Fruit fly (Drosophila melanogaster) whole organism, embryonic: Measurements from ENCODE around the gene CG42824.

Experiments used
- BtbVII ChIP-seq: fragments of 200-800 bp; sonication (Bioruptor generic); optimal IDR thresholded peaks from 3 replicates; lab custom pipeline; 2017; ENCODE audit warnings: missing biosample characterization, mild to moderate bottlenecking, missing genetic modification characterization
- CG10979 ChIP-seq: fragments of 200-800 bp; sonication (Bioruptor generic); optimal IDR thresholded peaks from 2 replicates; lab custom pipeline; 2018; ENCODE audit warnings: missing biosample characterization, mild to moderate bottlenecking, missing genetic modification characterization, moderate library complexity
- CG11398 ChIP-seq: fragments of 200-800 bp; sonication (Bioruptor generic); optimal IDR thresholded peaks from 2 replicates; lab custom pipeline; 2016; ENCODE audit warnings: missing biosample characterization, missing genetic modification characterization
- CG11560 ChIP-seq: fragments of 200-800 bp; sonication (Bioruptor generic); IDR thresholded peaks from 3 replicates; pipeline ENCODE4 v1.3.6; 2022; ENCODE audit warnings: missing biosample characterization, missing genetic modification characterization
- CG12942 ChIP-seq: fragments of 200-800 bp; sonication (Bioruptor generic); optimal IDR thresholded peaks from 3 replicates; lab custom pipeline; 2016; ENCODE audit warnings: missing biosample characterization, missing genetic modification characterization
- CG13296 ChIP-seq: fragments of 200-800 bp; sonication (Bioruptor generic); optimal IDR thresholded peaks from 3 replicates; lab custom pipeline; 2018; ENCODE audit warnings: missing biosample characterization, mild to moderate bottlenecking, missing genetic modification characterization
- CG13424 ChIP-seq: fragments of 200-800 bp; sonication (Bioruptor generic); optimal IDR thresholded peaks from 2 replicates; lab custom pipeline; 2019; ENCODE audit warnings: missing biosample characterization, mild to moderate bottlenecking, missing genetic modification characterization, moderate library complexity
- CG17385 ChIP-seq: fragments of 200-800 bp; sonication (Bioruptor generic); optimal IDR thresholded peaks from 3 replicates; lab custom pipeline; 2018; ENCODE audit warnings: missing biosample characterization, mild to moderate bottlenecking, missing genetic modification characterization
- CG17612 ChIP-seq: fragments of 200-800 bp; sonication (Bioruptor generic); IDR thresholded peaks from 2 replicates; pipeline ENCODE4 v1.3.6; 2022; ENCODE audit warnings: missing biosample characterization, missing genetic modification characterization
- CG18011 ChIP-seq: fragments of 200-800 bp; sonication (Bioruptor generic); optimal IDR thresholded peaks from 2 replicates; lab custom pipeline; 2017; ENCODE audit warnings: missing biosample characterization, missing genetic modification characterization, mild to moderate bottlenecking, moderate library complexity, missing genotype
- CG18476 ChIP-seq: fragments of 200-800 bp; sonication (Bioruptor generic); optimal IDR thresholded peaks from 2 replicates; lab custom pipeline; 2016; ENCODE audit warnings: missing biosample characterization, mild to moderate bottlenecking, missing genetic modification characterization
- CG2202 ChIP-seq: fragments of 200-800 bp; sonication (Bioruptor generic); optimal IDR thresholded peaks from 2 replicates; lab custom pipeline; 2018; ENCODE audit warnings: missing biosample characterization, mild to moderate bottlenecking, missing genetic modification characterization
- CG30403 ChIP-seq: fragments of 200-800 bp; sonication (Bioruptor generic); optimal IDR thresholded peaks from 3 replicates; lab custom pipeline; 2016; ENCODE audit warnings: missing biosample characterization, missing genetic modification characterization
- CG31388 ChIP-seq: fragments of 200-800 bp; sonication (Bioruptor generic); optimal IDR thresholded peaks from 2 replicates; lab custom pipeline; 2016; ENCODE audit warnings: missing biosample characterization, missing genetic modification characterization
- CG4282 ChIP-seq: fragments of 200-800 bp; sonication (Bioruptor generic); optimal IDR thresholded peaks from 2 replicates; lab custom pipeline; 2016; ENCODE audit warnings: missing biosample characterization, missing genetic modification characterization
- CG6654 ChIP-seq: fragments of 200-800 bp; sonication (Bioruptor generic); optimal IDR thresholded peaks from 2 replicates; lab custom pipeline; 2017; ENCODE audit warnings: missing biosample characterization, mild to moderate bottlenecking, missing genetic modification characterization
- CG9437 ChIP-seq: fragments of 200-800 bp; sonication (Bioruptor generic); optimal IDR thresholded peaks from 2 replicates; lab custom pipeline; 2018; ENCODE audit warnings: missing biosample characterization, mild to moderate bottlenecking, missing genetic modification characterization
- CG9876 ChIP-seq: fragments of 200-800 bp; sonication (Bioruptor generic); optimal IDR thresholded peaks from 2 replicates; lab custom pipeline; 2016; ENCODE audit warnings: missing biosample characterization, missing genetic modification characterization
- CHES-1-like ChIP-seq: fragments of 200-800 bp; sonication (Bioruptor generic); optimal IDR thresholded peaks from 2 replicates; lab custom pipeline; 2016; ENCODE audit warnings: missing biosample characterization, missing genetic modification characterization
- CkIIα-i1 ChIP-seq: fragments of 200-800 bp; sonication (Bioruptor generic); IDR thresholded peaks from 2 replicates; pipeline ENCODE4 v1.3.6; 2022; ENCODE audit warnings: missing biosample characterization, missing genetic modification characterization
- CoRest ChIP-seq: fragments of 200-800 bp; sonication (Bioruptor generic); optimal IDR thresholded peaks from 3 replicates; lab custom pipeline; 2018; ENCODE audit warnings: missing biosample characterization, mild to moderate bottlenecking, missing genetic modification characterization, moderate library complexity
- Dek ChIP-seq: fragments of 200-800 bp; sonication (Bioruptor generic); optimal IDR thresholded peaks from 3 replicates; lab custom pipeline; 2019; ENCODE audit warnings: missing biosample characterization, mild to moderate bottlenecking, missing genetic modification characterization, moderate library complexity
- Dip3 ChIP-seq: fragments of 200-800 bp; sonication (Bioruptor generic); optimal IDR thresholded peaks from 3 replicates; lab custom pipeline; 2016; ENCODE audit warnings: missing biosample characterization, missing genetic modification characterization
- E2f2 ChIP-seq: fragments of 200-800 bp; sonication (Bioruptor generic); IDR thresholded peaks from 2 replicates; pipeline ENCODE4 v1.3.6; 2022; ENCODE audit warnings: missing biosample characterization, missing genetic modification characterization
- H15 ChIP-seq: fragments of 200-800 bp; sonication (Bioruptor generic); IDR thresholded peaks from 3 replicates; pipeline ENCODE4 v1.3.6; 2022; ENCODE audit warnings: missing biosample characterization, missing genetic modification characterization
- HHEX ChIP-seq: fragments of 200-800 bp; sonication (Bioruptor generic); optimal IDR thresholded peaks from 3 replicates; lab custom pipeline; 2017; ENCODE audit warnings: missing biosample characterization, mild to moderate bottlenecking, missing genetic modification characterization, missing genetic modification reagents
- HLH54F ChIP-seq: fragments of 200-800 bp; sonication (Bioruptor generic); optimal IDR thresholded peaks from 3 replicates; lab custom pipeline; 2016; ENCODE audit warnings: missing biosample characterization, missing genetic modification characterization
- Hmr ChIP-seq: fragments of 200-800 bp; sonication (Bioruptor generic); optimal IDR thresholded peaks from 3 replicates; lab custom pipeline; 2017; ENCODE audit warnings: mild to moderate bottlenecking, missing biosample characterization, missing genetic modification reagents, missing genetic modification characterization
- Rx ChIP-seq: fragments of 200-800 bp; sonication (Bioruptor generic); IDR thresholded peaks from 2 replicates; pipeline ENCODE4 v1.3.6; 2022; ENCODE audit warnings: missing biosample characterization, missing genetic modification characterization
- Sin3A ChIP-seq: fragments of >200 bp; optimal IDR thresholded peaks from 2 replicates; lab custom pipeline; 2018
- ac ChIP-seq: fragments of 200-800 bp; sonication (Bioruptor generic); optimal IDR thresholded peaks from 3 replicates; lab custom pipeline; 2017; ENCODE audit warnings: missing biosample characterization, mild to moderate bottlenecking, missing genetic modification characterization
- bcd ChIP-seq: fragments of 200-800 bp; sonication (Bioruptor generic); optimal IDR thresholded peaks from 2 replicates; lab custom pipeline; 2017; ENCODE audit warnings: missing biosample characterization, mild to moderate bottlenecking, missing genetic modification characterization
- bsh ChIP-seq, 2 experiments: fragments of 200-800 bp; sonication (Bioruptor generic); optimal IDR thresholded peaks; 2 replicates each; lab custom pipeline; 2017 to 2018; ENCODE audit warnings: mild to moderate bottlenecking in 2 of 2, missing biosample characterization in 2 of 2, missing genetic modification characterization in 2 of 2, moderate library complexity in 1 of 2
- corto ChIP-seq: fragments of 200-800 bp; sonication (Bioruptor generic); optimal IDR thresholded peaks from 2 replicates; lab custom pipeline; 2016; ENCODE audit warnings: missing biosample characterization, mild to moderate bottlenecking, missing genetic modification characterization, moderate library complexity
- crc ChIP-seq: fragments of 200-800 bp; sonication (Bioruptor generic); optimal IDR thresholded peaks from 2 replicates; lab custom pipeline; 2016; ENCODE audit warnings: missing biosample characterization, missing genetic modification characterization
- crp ChIP-seq, 2 experiments: fragments of 200-800 bp; sonication (Bioruptor generic); optimal IDR thresholded peaks; 2 replicates in 1 of 2; 3 replicates in 1 of 2; lab custom pipeline; 2017; ENCODE audit warnings: missing biosample characterization in 2 of 2, missing genetic modification characterization in 2 of 2, mild to moderate bottlenecking in 1 of 2, moderate library complexity in 1 of 2
- cwo ChIP-seq: fragments of 200-800 bp; sonication (Bioruptor generic); optimal IDR thresholded peaks from 3 replicates; lab custom pipeline; 2017; ENCODE audit warnings: missing biosample characterization, missing genetic modification characterization, mild to moderate bottlenecking, moderate library complexity, missing genetic modification reagents
- dm ChIP-seq: fragments of 200-800 bp; sonication (Bioruptor generic); optimal IDR thresholded peaks from 3 replicates; lab custom pipeline; 2016; ENCODE audit warnings: missing biosample characterization, missing genetic modification characterization
- dmrt99B ChIP-seq: fragments of 200-800 bp; sonication (Bioruptor generic); optimal IDR thresholded peaks from 2 replicates; lab custom pipeline; 2018; ENCODE audit warnings: missing biosample characterization, mild to moderate bottlenecking, missing genetic modification characterization, moderate library complexity
- inv ChIP-seq: fragments of 200-800 bp; sonication (Bioruptor generic); IDR thresholded peaks from 2 replicates; pipeline ENCODE4 v1.3.6; 2022; ENCODE audit warnings: missing biosample characterization, missing genetic modification characterization; ENCODE audit not compliant: partially characterized antibody
- jing ChIP-seq: fragments of 200-800 bp; sonication (Bioruptor generic); optimal IDR thresholded peaks from 2 replicates; lab custom pipeline; 2018; ENCODE audit warnings: missing biosample characterization, mild to moderate bottlenecking, missing genetic modification characterization
- lola ChIP-seq, 3 experiments: fragments of >200 bp in 2 of 3; fragments of 200-800 bp in 1 of 3; sonication (Bioruptor generic) in 1 of 3; optimal IDR thresholded peaks; 2 replicates each; lab custom pipeline; 2017 to 2019; ENCODE audit warnings: missing biosample characterization in 3 of 3, missing genetic modification characterization in 3 of 3, mild to moderate bottlenecking in 1 of 3, moderate library complexity in 1 of 3
- mld ChIP-seq: fragments of 200-800 bp; sonication (Bioruptor generic); IDR thresholded peaks from 3 replicates; pipeline ENCODE4 v1.3.6; 2022; ENCODE audit warnings: missing biosample characterization, missing genetic modification characterization; ENCODE audit not compliant: partially characterized antibody
- p53 ChIP-seq: fragments of 200-800 bp; sonication (Bioruptor generic); optimal IDR thresholded peaks from 2 replicates; lab custom pipeline; 2016; ENCODE audit warnings: missing biosample characterization, missing genetic modification characterization
- rib ChIP-seq: fragments of 200-800 bp; sonication (Bioruptor generic); IDR thresholded peaks from 2 replicates; pipeline ENCODE4 v1.3.6; 2022; ENCODE audit warnings: missing biosample characterization, missing genetic modification characterization
- run ChIP-seq: fragments of 200-800 bp; sonication (Bioruptor generic); optimal IDR thresholded peaks from 3 replicates; lab custom pipeline; 2018; ENCODE audit warnings: missing biosample characterization, mild to moderate bottlenecking, missing genetic modification characterization
- tio ChIP-seq: fragments of 200-800 bp; sonication (Bioruptor generic); optimal IDR thresholded peaks from 2 replicates; lab custom pipeline; 2017; ENCODE audit warnings: missing biosample characterization, missing genetic modification characterization, inconsistent platforms
- trh ChIP-seq: fragments of 200-800 bp; sonication (Bioruptor generic); optimal IDR thresholded peaks from 2 replicates; lab custom pipeline; 2016; ENCODE audit warnings: missing biosample characterization, missing genetic modification characterization
- wor ChIP-seq: fragments of 200-800 bp; sonication (Bioruptor generic); IDR thresholded peaks from 2 replicates; pipeline ENCODE4 v1.3.6; 2022; ENCODE audit warnings: missing biosample characterization, missing genetic modification characterization
- zen ChIP-seq: fragments of 200-800 bp; sonication (Bioruptor generic); optimal IDR thresholded peaks from 3 replicates; lab custom pipeline; 2018; ENCODE audit warnings: missing biosample characterization, mild to moderate bottlenecking, missing genetic modification characterization, moderate library complexity

The CG42824 gene

dm6 chr3R:17401289-17401752, 5.0 kb downstream of the CG42824 start (continued):
- peak; percentile 21 for TF ChIP-seq dm (GFP tag; lab: Kevin White, UChicago)
- TF ChIP-seq E2f2 (GFP tag; lab: Robert Waterston, UW), result peak; percentile 68
- peak; percentile 52 for TF ChIP-seq CG9876 (GFP tag; lab: Kevin White, UChicago)
- TF ChIP-seq CG4282 (GFP tag; lab: Kevin White, UChicago), result peak; percentile 46
- peak; percentile 71 for TF ChIP-seq Hmr (GFP tag; lab: Kevin White, UChicago)
- TF ChIP-seq HLH54F (GFP tag; lab: Kevin White, UChicago), result peak; percentile 60
- peak; percentile 38 for TF ChIP-seq zen
- TF ChIP-seq CG17385 (GFP tag; lab: Kevin White, UChicago), result peak; percentile 60
- peak; percentile 67 for TF ChIP-seq CHES-1-like
- TF ChIP-seq lola (GFP tag; optimal IDR thresholded peaks at IDR 0.05; lab: Kevin White, UChicago), result peak in 1 of 3 experiments; percentile 88
- no peak for TF ChIP-seq CG2202 (tag; lab: Kevin White, UChicago)
- peak; percentile 79 for TF ChIP-seq inv
- TF ChIP-seq p53 (GFP tag; lab: Kevin White, UChicago), result no peak
- TF ChIP-seq cwo (GFP tag; lab: Kevin White, UChicago), result no peak
- TF ChIP-seq CkIIα-i1 (GFP tag; lab: Robert Waterston, UW), result no peak
- TF ChIP-seq BtbVII (GFP tag; lab: Kevin White, UChicago), result peak; percentile 3
- peak; percentile 66 for TF ChIP-seq CoRest (tag; lab: Kevin White, UChicago)
- TF ChIP-seq jing (GFP tag; lab: Kevin White, UChicago), result no peak
- TF ChIP-seq wor, result no peak
- no peak for TF ChIP-seq H15 (GFP tag; lab: Robert Waterston, UW)
- TF ChIP-seq CG30403 (GFP tag; lab: Kevin White, UChicago), result peak; percentile 65
- TF ChIP-seq CG31388 (GFP tag; lab: Kevin White, UChicago), result no peak
- TF ChIP-seq trh (GFP tag; lab: Kevin White, UChicago), result no peak
- 0 out of 3 replicates have a peak, but pooled peaks have one; percentile 41 for TF ChIP-seq mld (GFP tag; lab: Robert Waterston, UW)
- TF ChIP-seq corto (GFP tag; lab: Kevin White, UChicago), result no peak
- peak; percentile 64 for TF ChIP-seq Dip3 (GFP tag; lab: Kevin White, UChicago)
- TF ChIP-seq Rx (GFP tag; lab: Robert Waterston, UW), result no peak
- no peak for TF ChIP-seq CG11560 (tag; lab: Robert Waterston, UW)
- TF ChIP-seq Dek (tag; lab: Kevin White, UChicago), result peak; percentile 75
- TF ChIP-seq CG13296 (GFP tag; lab: Kevin White, UChicago), result peak; percentile 14
- no peak for TF ChIP-seq ac (GFP tag; lab: Kevin White, UChicago)
- no peak for TF ChIP-seq CG6654 (GFP tag; lab: Kevin White, UChicago)
- peak; percentile 24 for TF ChIP-seq CG9437 (GFP tag; lab: Kevin White, UChicago)
- peak in 1 of 2 experiments; percentile 12 for TF ChIP-seq bsh (GFP tag; optimal IDR thresholded peaks at IDR 0.05; lab: Kevin White, UChicago)
- TF ChIP-seq CG12942 (GFP tag; lab: Kevin White, UChicago), result peak; percentile 57
- TF ChIP-seq CG11398 (GFP tag; lab: Kevin White, UChicago), result no peak
- TF ChIP-seq CG18011 (GFP tag; lab: Kevin White, UChicago), result peak; percentile 52
- TF ChIP-seq rib, result peak; percentile 69
- no peak for TF ChIP-seq HHEX (GFP tag; lab: Kevin White, UChicago)
- peak; percentile 23 for TF ChIP-seq CG18476 (GFP tag; lab: Kevin White, UChicago)
- TF ChIP-seq Sin3A (lab: Kevin White, UChicago), result no peak
- TF ChIP-seq run (tag; lab: Kevin White, UChicago), result no peak
- TF ChIP-seq dmrt99B (tag; lab: Kevin White, UChicago), result peak; percentile 47
- TF ChIP-seq crp (GFP tag; optimal IDR thresholded peaks at IDR 0.05; lab: Kevin White, UChicago), result peak in 1 of 2 experiments; percentile 12
- no peak for TF ChIP-seq CG17612 (GFP tag; lab: Robert Waterston, UW)
- peak; percentile 47 for TF ChIP-seq bcd
- peak; percentile 16 for TF ChIP-seq crc
- TF ChIP-seq CG10979, result no peak
- TF ChIP-seq tio, result peak; percentile 27
- peak; percentile 57 for TF ChIP-seq CG13424 (tag; lab: Kevin White, UChicago)
